Fruit fly (Drosophila melanogaster) whole organism, embryonic: ENCODE results near the gene SMSr.

Source experiments
- Ada2b ChIP-seq: fragments of 200-800 bp; sonication (Bioruptor generic); IDR thresholded peaks from 2 replicates; pipeline ENCODE4 v1.3.6; 2022; ENCODE audit warnings: missing biosample characterization, missing genetic modification characterization
- B-H1 ChIP-seq: fragments of 200-800 bp; sonication (Bioruptor generic); IDR thresholded peaks from 3 replicates; pipeline ENCODE4 v1.3.6; 2022; ENCODE audit warnings: missing biosample characterization, missing genetic modification characterization
- Bgb ChIP-seq: fragments of 200-800 bp; sonication (Bioruptor generic); IDR thresholded peaks from 2 replicates; pipeline ENCODE4 v1.3.6; 2022; ENCODE audit warnings: missing biosample characterization, missing genetic modification characterization; ENCODE audit not compliant: partially characterized antibody
- CG10654 ChIP-seq: fragments of 200-800 bp; sonication (Bioruptor generic); optimal IDR thresholded peaks from 2 replicates; lab custom pipeline; 2016; ENCODE audit warnings: missing biosample characterization, missing genetic modification characterization
- CG11085 ChIP-seq: fragments of 200-800 bp; sonication (Bioruptor generic); IDR thresholded peaks from 2 replicates; pipeline ENCODE4 v1.3.6; 2022; ENCODE audit warnings: missing biosample characterization, missing genetic modification characterization
- CG12104 ChIP-seq: fragments of 200-800 bp; sonication (Bioruptor generic); optimal IDR thresholded peaks from 3 replicates; lab custom pipeline; 2016; ENCODE audit warnings: missing biosample characterization, missing genetic modification characterization
- CG12219 ChIP-seq: fragments of 200-800 bp; sonication (Bioruptor generic); optimal IDR thresholded peaks from 3 replicates; lab custom pipeline; 2018; ENCODE audit warnings: missing biosample characterization, mild to moderate bottlenecking, missing genetic modification characterization
- CG12744 ChIP-seq: fragments of 200-800 bp; sonication (Bioruptor generic); optimal IDR thresholded peaks from 2 replicates; lab custom pipeline; 2016; ENCODE audit warnings: missing biosample characterization, missing genetic modification characterization
- CG13296 ChIP-seq: fragments of 200-800 bp; sonication (Bioruptor generic); optimal IDR thresholded peaks from 3 replicates; lab custom pipeline; 2018; ENCODE audit warnings: missing biosample characterization, mild to moderate bottlenecking, missing genetic modification characterization
- CG14710 ChIP-seq: fragments of 200-800 bp; sonication (Bioruptor generic); optimal IDR thresholded peaks from 3 replicates; lab custom pipeline; 2019; ENCODE audit warnings: missing biosample characterization, mild to moderate bottlenecking, missing genetic modification characterization, moderate library complexity
- CG15269 ChIP-seq: fragments of 200-800 bp; sonication (Bioruptor generic); optimal IDR thresholded peaks from 2 replicates; lab custom pipeline; 2018; ENCODE audit warnings: missing biosample characterization, mild to moderate bottlenecking, missing genetic modification characterization, moderate library complexity
- CG16815 ChIP-seq: fragments of 200-800 bp; sonication (Bioruptor generic); optimal IDR thresholded peaks from 3 replicates; lab custom pipeline; 2017; ENCODE audit warnings: missing biosample characterization, mild to moderate bottlenecking, missing genetic modification characterization
- CG16863 ChIP-seq: fragments of 200-800 bp; sonication (Bioruptor generic); optimal IDR thresholded peaks from 3 replicates; lab custom pipeline; 2016; ENCODE audit warnings: missing biosample characterization, missing genetic modification characterization
- CG17568 ChIP-seq: fragments of 200-800 bp; sonication (Bioruptor generic); optimal IDR thresholded peaks from 2 replicates; lab custom pipeline; 2018; ENCODE audit warnings: missing biosample characterization, mild to moderate bottlenecking, missing genetic modification characterization, moderate library complexity
- CG2712 ChIP-seq: fragments of 200-800 bp; optimal IDR thresholded peaks from 3 replicates; lab custom pipeline; 2019; ENCODE audit warnings: missing biosample characterization, mild to moderate bottlenecking, missing genetic modification characterization, moderate library complexity
- CG31365 ChIP-seq: fragments of 200-800 bp; sonication (Bioruptor generic); optimal IDR thresholded peaks from 2 replicates; lab custom pipeline; 2018; ENCODE audit warnings: missing biosample characterization, mild to moderate bottlenecking, missing genetic modification characterization
- CG33213 ChIP-seq: fragments of 200-800 bp; sonication (Bioruptor generic); optimal IDR thresholded peaks from 3 replicates; lab custom pipeline; 2016; ENCODE audit warnings: missing biosample characterization, missing genetic modification characterization
- CG3407 ChIP-seq: fragments of 200-800 bp; sonication (Bioruptor generic); optimal IDR thresholded peaks from 2 replicates; lab custom pipeline; 2018; ENCODE audit warnings: missing biosample characterization, mild to moderate bottlenecking, missing genetic modification characterization
- CG4328 ChIP-seq: fragments of 200-800 bp; sonication (Bioruptor generic); optimal IDR thresholded peaks from 3 replicates; lab custom pipeline; 2017; ENCODE audit warnings: missing biosample characterization, missing genetic modification reagents, missing genetic modification characterization
- CG4617 ChIP-seq: fragments of 200-800 bp; sonication (Bioruptor generic); optimal IDR thresholded peaks from 3 replicates; lab custom pipeline; 2016; ENCODE audit warnings: missing biosample characterization, missing genetic modification characterization, borderline replicate concordance
- CG5953 ChIP-seq: fragments of 200-800 bp; sonication (Bioruptor generic); IDR thresholded peaks from 2 replicates; pipeline ENCODE4 v1.3.6; 2022; ENCODE audit warnings: missing biosample characterization, missing genetic modification characterization
- CG6254 ChIP-seq: fragments of 200-800 bp; sonication (Bioruptor generic); optimal IDR thresholded peaks from 3 replicates; lab custom pipeline; 2017; ENCODE audit warnings: mild to moderate bottlenecking, missing biosample characterization, missing genetic modification reagents, missing genetic modification characterization
- CG6765 ChIP-seq: fragments of 200-800 bp; sonication (Bioruptor generic); optimal IDR thresholded peaks from 3 replicates; lab custom pipeline; 2017; ENCODE audit warnings: missing biosample characterization, mild to moderate bottlenecking, missing genetic modification characterization
- CG6854 ChIP-seq: fragments of 200-800 bp; sonication (Bioruptor generic); optimal IDR thresholded peaks from 3 replicates; lab custom pipeline; 2017; ENCODE audit warnings: missing biosample characterization, mild to moderate bottlenecking, missing genetic modification characterization
- CG7745 ChIP-seq: fragments of 200-800 bp; sonication (Bioruptor generic); optimal IDR thresholded peaks from 2 replicates; lab custom pipeline; 2018; ENCODE audit warnings: missing biosample characterization, mild to moderate bottlenecking, missing genetic modification characterization, moderate library complexity
- CG8388 ChIP-seq: fragments of 200-800 bp; sonication (Bioruptor generic); optimal IDR thresholded peaks from 2 replicates; lab custom pipeline; 2019; ENCODE audit warnings: missing biosample characterization, mild to moderate bottlenecking, missing genetic modification characterization, moderate library complexity
- CoRest ChIP-seq: fragments of 200-800 bp; sonication (Bioruptor generic); optimal IDR thresholded peaks from 3 replicates; lab custom pipeline; 2018; ENCODE audit warnings: missing biosample characterization, mild to moderate bottlenecking, missing genetic modification characterization, moderate library complexity
- D19A ChIP-seq: fragments of 200-800 bp; optimal IDR thresholded peaks from 3 replicates; lab custom pipeline; 2019; ENCODE audit warnings: missing biosample characterization, mild to moderate bottlenecking, missing genetic modification characterization, moderate library complexity
- Dip2 ChIP-seq: fragments of 200-800 bp; sonication (Bioruptor generic); IDR thresholded peaks from 2 replicates; pipeline ENCODE4 v1.3.6; 2022; ENCODE audit warnings: missing biosample characterization, missing genetic modification characterization
- Gsc ChIP-seq: fragments of 200-800 bp; sonication (Bioruptor generic); IDR thresholded peaks from 2 replicates; pipeline ENCODE4 v1.3.6; 2022; ENCODE audit warnings: missing biosample characterization, missing genetic modification characterization
- HLH54F ChIP-seq: fragments of 200-800 bp; sonication (Bioruptor generic); optimal IDR thresholded peaks from 3 replicates; lab custom pipeline; 2016; ENCODE audit warnings: missing biosample characterization, missing genetic modification characterization
- Nf-YC ChIP-seq: fragments of 200-800 bp; optimal IDR thresholded peaks from 3 replicates; lab custom pipeline; 2019; ENCODE audit warnings: missing biosample characterization, mild to moderate bottlenecking, missing genetic modification characterization, moderate library complexity
- Sin3A ChIP-seq: fragments of >200 bp; optimal IDR thresholded peaks from 2 replicates; lab custom pipeline; 2018
- Spps ChIP-seq: fragments of 200-800 bp; sonication (Bioruptor generic); optimal IDR thresholded peaks from 2 replicates; lab custom pipeline; 2018; ENCODE audit warnings: missing biosample characterization, mild to moderate bottlenecking, missing genetic modification characterization
- Sry-δ ChIP-seq: fragments of 200-800 bp; sonication (Bioruptor generic); optimal IDR thresholded peaks from 2 replicates; lab custom pipeline; 2016; ENCODE audit warnings: missing biosample characterization, missing genetic modification characterization
- az2 ChIP-seq: fragments of 200-800 bp; sonication (Bioruptor generic); optimal IDR thresholded peaks from 3 replicates; lab custom pipeline; 2016; ENCODE audit warnings: missing biosample characterization, missing genetic modification characterization
- croc ChIP-seq: fragments of 200-800 bp; sonication (Bioruptor generic); conservative IDR thresholded peaks from 3 replicates; pipeline ENCODE4 v1.3.6; 2022; ENCODE audit warnings: missing biosample characterization, missing genetic modification characterization
- gro ChIP-seq: fragments of 200-800 bp; sonication (Bioruptor generic); optimal IDR thresholded peaks from 2 replicates; lab custom pipeline; 2016; ENCODE audit warnings: missing biosample characterization, missing genetic modification characterization
- jigr1 ChIP-seq: fragments of 200-800 bp; sonication (Bioruptor generic); IDR thresholded peaks from 3 replicates; pipeline ENCODE4 v1.3.6; 2022; ENCODE audit warnings: missing biosample characterization, missing genetic modification characterization
- jing ChIP-seq: fragments of 200-800 bp; sonication (Bioruptor generic); optimal IDR thresholded peaks from 2 replicates; lab custom pipeline; 2018; ENCODE audit warnings: missing biosample characterization, mild to moderate bottlenecking, missing genetic modification characterization
- nau ChIP-seq: fragments of 200-800 bp; sonication (Bioruptor generic); optimal IDR thresholded peaks from 3 replicates; lab custom pipeline; 2017; ENCODE audit warnings: missing biosample characterization, mild to moderate bottlenecking, missing genetic modification characterization, missing genetic modification reagents
- nmo ChIP-seq: fragments of 200-800 bp; sonication (Bioruptor generic); optimal IDR thresholded peaks from 2 replicates; lab custom pipeline; 2018; ENCODE audit warnings: missing biosample characterization, mild to moderate bottlenecking, missing genetic modification characterization, moderate library complexity
- nom ChIP-seq: fragments of 200-800 bp; sonication (Bioruptor generic); optimal IDR thresholded peaks from 2 replicates; lab custom pipeline; 2017; ENCODE audit warnings: missing biosample characterization, missing genetic modification characterization, mild to moderate bottlenecking, moderate library complexity, missing genetic modification reagents
- oc ChIP-seq: fragments of 200-800 bp; sonication (Bioruptor generic); optimal IDR thresholded peaks from 2 replicates; lab custom pipeline; 2018; ENCODE audit warnings: missing biosample characterization, mild to moderate bottlenecking, missing genetic modification characterization, moderate library complexity
- otp ChIP-seq: fragments of 200-800 bp; sonication (Bioruptor generic); IDR thresholded peaks from 3 replicates; pipeline ENCODE4, ENCODE4 v1.3.6; 2022; ENCODE audit warnings: missing biosample characterization, missing genetic modification characterization
- shn ChIP-seq: fragments of 200-800 bp; sonication (Bioruptor generic); optimal IDR thresholded peaks from 3 replicates; lab custom pipeline; 2016; ENCODE audit warnings: missing biosample characterization, missing genetic modification characterization
- slp2 ChIP-seq: fragments of 200-800 bp; sonication (Bioruptor generic); optimal IDR thresholded peaks from 2 replicates; lab custom pipeline; 2016; ENCODE audit warnings: missing biosample characterization, missing genetic modification characterization
- so ChIP-seq: fragments of 200-800 bp; sonication (Bioruptor generic); IDR thresholded peaks from 3 replicates; pipeline ENCODE4 v1.3.6; 2022; ENCODE audit warnings: missing biosample characterization, missing genetic modification characterization
- tll ChIP-seq, 2 experiments: fragments of 200-800 bp in 1 of 2; fragments of >200 bp in 1 of 2; sonication (Bioruptor generic) in 1 of 2; optimal IDR thresholded peaks; 2 replicates each; lab custom pipeline; 2017 to 2019; ENCODE audit warnings: missing biosample characterization in 2 of 2, missing genetic modification characterization in 2 of 2, mild to moderate bottlenecking in 1 of 2, moderate library complexity in 1 of 2
- yki ChIP-seq: fragments of >200 bp; optimal IDR thresholded peaks from 3 replicates; lab custom pipeline; 2018

The SMSr gene

dm6 chr3L:7328567-7329253, 52.6 kb downstream of the SMSr start, which contains the start of the genes mrva, CG42307 and mus312 (continued):
- TF ChIP-seq CG8388 (peak; percentile 88), Bgb (no peak), otp (peak; percentile 82), Gsc (GFP tag; lab: Robert Waterston, UW) (0 out of 2 replicates have a peak, but pooled peaks have one; percentile 31), CG16863 (GFP tag; lab: Kevin White, UChicago) (no peak), shn (GFP tag; lab: Kevin White, UChicago) (peak; percentile 17), Sin3A (lab: Kevin White, UChicago) (peak; percentile 43), Dip2 (GFP tag; lab: Robert Waterston, UW) (no peak), CG6854 (peak; percentile 44), CG12744 (GFP tag; lab: Kevin White, UChicago) (peak; percentile 8), nau (GFP tag; lab: Kevin White, UChicago) (no peak), CG12219 (GFP tag; lab: Kevin White, UChicago) (peak; percentile 32), CG3407 (GFP tag; lab: Kevin White, UChicago) (no peak), CG31365 (tag; lab: Kevin White, UChicago) (no peak), croc (GFP tag; lab: Robert Waterston, UW) (peak; percentile 63), B-H1 (peak; percentile 55), CG17568 (GFP tag; lab: Kevin White, UChicago) (no peak), CG13296 (GFP tag; lab: Kevin White, UChicago) (peak; percentile 92), CG12104 (peak; percentile 86), tll (GFP tag; optimal IDR thresholded peaks at IDR 0.05; lab: Kevin White, UChicago) (peak in 1 of 2 experiments; percentile 17), CG5953 (GFP tag; lab: Robert Waterston, UW) (peak; percentile 68; the same call in 1 of the 2 replicates), slp2 (GFP tag; lab: Kevin White, UChicago) (peak; percentile 38), nom (peak; percentile 78), nmo (peak; percentile 80), CG6765 (GFP tag; lab: Kevin White, UChicago) (peak; percentile 89), yki (no peak), so (GFP tag; lab: Robert Waterston, UW) (peak; percentile 87; the same call in 2 of the 3 replicates), Ada2b (GFP tag; lab: Robert Waterston, UW) (peak; percentile 82), CG4328 (peak; percentile 92), CG11085 (peak; percentile 71), D19A (tag; lab: Kevin White, UChicago) (peak; percentile 88), jigr1 (GFP tag; lab: Robert Waterston, UW) (no peak; the same call in 2 of the 3 replicates), jing (GFP tag; lab: Kevin White, UChicago) (no peak), gro (no peak), CG33213 (GFP tag; lab: Kevin White, UChicago) (peak; percentile 44), Spps (tag; lab: Kevin White, UChicago) (peak; percentile 72), CG14710 (peak; percentile 95), CG7745 (tag; lab: Kevin White, UChicago) (peak; percentile 100), Nf-YC (peak; percentile 91), CG15269 (tag; lab: Kevin White, UChicago) (peak; percentile 95), CG4617 (GFP tag; lab: Kevin White, UChicago) (peak; percentile 87), CG2712 (tag; lab: Kevin White, UChicago) (peak; percentile 95), HLH54F (GFP tag; lab: Kevin White, UChicago) (peak; percentile 49), CG16815 (GFP tag; lab: Kevin White, UChicago) (peak; percentile 68), oc (peak; percentile 84), az2 (GFP tag; lab: Kevin White, UChicago) (peak; percentile 88), Sry-δ (GFP tag; lab: Kevin White, UChicago) (peak; percentile 42), CG10654 (peak; percentile 82), CG6254 (no peak), CoRest (tag; lab: Kevin White, UChicago) (peak; percentile 96)
